Fruit fly (Drosophila melanogaster) whole organism: Measurements from ENCODE around the gene tctn.

Experiments used
- pan ChIP-seq: fragments of >200 bp; optimal IDR thresholded peaks from 2 replicates; lab custom pipeline; 2017
- psq ChIP-seq: fragments of >200 bp; optimal IDR thresholded peaks from 2 replicates; lab custom pipeline; 2017
- usp ChIP-seq: fragments of >200 bp; optimal IDR thresholded peaks from 2 replicates; lab custom pipeline; 2017; ENCODE audit warnings: missing biosample characterization, missing genetic modification characterization, mixed read lengths

DNA sequence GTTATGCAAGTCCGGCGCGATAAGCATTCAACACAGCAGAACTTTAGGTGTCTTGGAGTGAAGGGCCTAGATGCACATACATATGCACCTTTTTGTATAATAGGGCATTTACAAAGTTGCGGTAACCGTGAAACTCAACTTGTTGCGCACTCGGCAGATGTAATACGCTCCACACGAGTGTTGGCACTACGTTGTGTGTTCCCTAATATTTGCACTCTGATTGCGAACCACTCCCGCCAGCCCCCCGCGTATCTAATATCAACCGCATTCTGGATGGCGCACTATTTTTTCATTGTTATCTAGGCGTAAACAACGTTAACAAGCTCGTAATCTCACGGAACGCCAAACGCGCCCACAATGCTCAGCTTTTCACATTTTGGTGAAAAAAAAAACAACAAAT lies 50.1 kb downstream of the tctn start:
- TF ChIP-seq usp (GFP tag; lab: Kevin White, UChicago) (no peak), psq (lab: Kevin White, UChicago) (no peak), pan (no peak)
